Fruit fly (Drosophila melanogaster): ENCODE measurements around the gene CG1896.

DNA sequence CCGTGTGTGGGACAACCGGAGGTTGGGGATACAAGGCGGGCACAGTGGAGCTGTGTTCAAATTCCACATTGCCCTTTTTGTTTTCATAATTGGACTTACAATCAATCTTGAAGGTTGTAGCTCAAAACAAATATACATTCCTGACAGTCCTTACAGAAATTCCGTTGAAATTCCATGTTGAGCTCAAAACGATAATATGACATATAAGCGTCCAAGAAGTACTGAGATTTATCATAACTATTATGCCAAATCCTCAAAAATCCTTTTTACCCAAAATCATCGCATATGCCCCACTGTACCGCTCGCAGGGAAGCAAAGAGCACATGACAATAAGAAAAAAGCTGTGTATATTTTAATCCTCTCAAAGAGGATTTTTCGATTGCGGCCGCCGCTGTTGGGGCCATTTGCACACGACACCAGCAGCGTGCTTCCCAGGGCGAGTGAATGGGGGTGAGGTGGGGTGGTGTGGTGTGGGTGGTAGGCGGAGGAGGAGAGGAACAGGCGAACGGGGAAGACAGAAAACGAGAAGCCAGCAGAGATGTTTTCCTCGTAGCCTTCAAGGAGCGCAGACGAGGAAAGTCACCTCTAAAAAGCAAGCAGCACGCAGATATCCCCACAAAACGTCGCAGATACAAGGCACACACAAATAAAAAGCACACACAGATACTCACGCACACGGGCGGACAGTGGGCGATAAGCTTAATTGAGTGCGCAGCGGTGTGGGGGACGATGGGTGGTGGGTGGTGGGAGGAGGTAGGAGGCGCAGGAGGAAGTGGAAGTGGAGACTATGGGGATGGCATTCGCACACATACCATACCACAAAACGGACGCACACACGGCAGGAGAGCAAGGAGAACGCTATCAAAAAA lies 26.5 kb upstream of the CG1896 start:
- TF ChIP-seq CTCF (optimal IDR thresholded peaks at IDR 0.05) = no peak
- no peak for TF ChIP-seq CG8478 (optimal IDR thresholded peaks at IDR 0.05)
